Worm (Caenorhabditis elegans) whole organism, L4 larva: ENCODE results near the gene T28A8.6.

ENCODE experiments used
- F49E8.2 ChIP-seq: sonication (generic microtip); optimal IDR thresholded peaks from 2 replicates; lab custom pipeline; 2016; ENCODE audit warnings: missing compliant biosample characterization, mild to moderate bottlenecking, missing genetic modification characterization, borderline replicate concordance
- ceh-44 ChIP-seq: fragments of 200-800 bp; sonication (Bioruptor generic); IDR thresholded peaks from 2 replicates; pipeline ENCODE4 v1.3.6; 2022; ENCODE audit warnings: missing genetic modification reagents, missing genetic modification characterization, missing compliant biosample characterization
- ceh-62 ChIP-seq: sonication (generic microtip); optimal IDR thresholded peaks from 2 replicates; lab custom pipeline; 2017; ENCODE audit warnings: missing biosample characterization, missing genetic modification characterization
- dpl-1 ChIP-seq: fragments of 150-350 bp; optimal IDR thresholded peaks from 2 replicates; lab custom pipeline; 2014; ENCODE audit warnings: missing biosample characterization, missing genetic modification reagents, missing genetic modification characterization
- duxl-1 ChIP-seq: sonication (generic microtip); optimal IDR thresholded peaks from 2 replicates; lab custom pipeline; 2016; ENCODE audit warnings: mild to moderate bottlenecking, missing genetic modification characterization, moderate library complexity, missing compliant biosample characterization; ENCODE audit not compliant: poor library complexity
- fkh-10 ChIP-seq: fragments of 150-350 bp; optimal IDR thresholded peaks from 2 replicates; lab custom pipeline; 2014; ENCODE audit warnings: missing biosample characterization, missing genetic modification reagents, missing genetic modification characterization
- nhr-237 ChIP-seq: sonication (generic microtip); optimal IDR thresholded peaks from 2 replicates; lab custom pipeline; 2017; ENCODE audit warnings: missing biosample characterization, missing genetic modification characterization
- nhr-77 ChIP-seq: fragments of 150-350 bp; optimal IDR thresholded peaks from 2 replicates; lab custom pipeline; 2014; ENCODE audit warnings: missing biosample characterization, missing genetic modification characterization
- skn-1 ChIP-seq: fragments of 150-350 bp; optimal IDR thresholded peaks from 2 replicates; lab custom pipeline; 2014; ENCODE audit warnings: missing biosample characterization, missing genetic modification characterization
- snpc-4 ChIP-seq: fragments of 150-350 bp; optimal IDR thresholded peaks from 2 replicates; lab custom pipeline; 2014; ENCODE audit warnings: missing biosample characterization, missing genetic modification characterization
- zip-11 ChIP-seq: fragments of 200-800 bp; sonication (Bioruptor generic); IDR thresholded peaks from 2 replicates; pipeline ENCODE4 v1.3.6; 2022; ENCODE audit warnings: missing genetic modification characterization, missing compliant biosample characterization

ce11 chrIII:13455816-13456215, 43.2 kb upstream of the T28A8.6 start:
- TF ChIP-seq snpc-4 (tag; lab: Kevin White, UChicago) = no peak
- no peak for TF ChIP-seq skn-1
- no peak for TF ChIP-seq nhr-237 (tag; lab: Kevin White, UChicago)
- TF ChIP-seq fkh-10 (GFP tag; lab: Kevin White, UChicago) = peak; percentile 14
- TF ChIP-seq ceh-62 (tag; lab: Kevin White, UChicago) = no peak
- no peak for TF ChIP-seq F49E8.2
- TF ChIP-seq ceh-44 (GFP tag; lab: Robert Waterston, UW) = no peak
- no peak for TF ChIP-seq zip-11 (GFP tag; lab: Robert Waterston, UW)
- no peak for TF ChIP-seq duxl-1
- TF ChIP-seq nhr-77 (tag; lab: Kevin White, UChicago) = no peak
- no peak for TF ChIP-seq dpl-1
